Worm (Caenorhabditis elegans) whole organism, L3 larva: ENCODE measurements around the gene C26E6.12.
A peak's percentile ranks its signal among the peaks of the same experiment; 100 is the strongest.

Experiments used
- ZK546.5 ChIP-seq: sonication (generic microtip); optimal IDR thresholded peaks from 2 replicates; lab custom pipeline; 2017; ENCODE audit warnings: missing biosample characterization, missing genetic modification characterization
- ama-1 ChIP-seq: fragments of 150-350 bp; optimal IDR thresholded peaks from 2 replicates; lab custom pipeline; 2018
- ceh-16 ChIP-seq: sonication (generic microtip); optimal IDR thresholded peaks from 2 replicates; lab custom pipeline; 2017; ENCODE audit warnings: missing biosample characterization, missing genetic modification characterization
- ceh-28 ChIP-seq: fragments of 150-350 bp; optimal IDR thresholded peaks from 2 replicates; lab custom pipeline; 2014; ENCODE audit warnings: missing biosample characterization, missing genetic modification reagents, missing genetic modification characterization
- ceh-82 ChIP-seq: fragments of 150-350 bp; optimal IDR thresholded peaks from 2 replicates; lab custom pipeline; 2014; ENCODE audit warnings: missing biosample characterization, missing genetic modification characterization
- egl-5 ChIP-seq: fragments of 150-350 bp; optimal IDR thresholded peaks from 2 replicates; lab custom pipeline; 2017; ENCODE audit warnings: missing biosample characterization, missing genetic modification reagents, missing genetic modification characterization, inconsistent platforms
- elt-1 ChIP-seq: fragments of 150-350 bp; optimal IDR thresholded peaks from 2 replicates; lab custom pipeline; 2014; ENCODE audit warnings: missing biosample characterization, missing genetic modification characterization
- elt-2 ChIP-seq: sonication (generic microtip); optimal IDR thresholded peaks from 2 replicates; lab custom pipeline; 2016; ENCODE audit warnings: missing genetic modification reagents, mild to moderate bottlenecking, missing genetic modification characterization, missing compliant biosample characterization
- elt-3 ChIP-seq, 3 experiments: fragments of 150-350 bp in 1 of 3; sonication (generic microtip) in 2 of 3; optimal IDR thresholded peaks; 2 replicates in 2 of 3; 4 replicates in 1 of 3; lab custom pipeline; 2014 to 2017; ENCODE audit warnings: missing biosample characterization in 3 of 3, missing genetic modification characterization in 3 of 3
- fkh-10 ChIP-seq: sonication (generic microtip); optimal IDR thresholded peaks from 2 replicates; lab custom pipeline; 2017; ENCODE audit warnings: missing biosample characterization, missing genetic modification reagents, missing genetic modification characterization
- fkh-2 ChIP-seq: fragments of 150-350 bp; optimal IDR thresholded peaks from 2 replicates; lab custom pipeline; 2014; ENCODE audit warnings: missing biosample characterization, missing genetic modification reagents, missing genetic modification characterization
- fos-1 ChIP-seq: fragments of 150-350 bp; optimal IDR thresholded peaks from 2 replicates; lab custom pipeline; 2014; ENCODE audit warnings: missing biosample characterization, missing genetic modification characterization
- hmg-11 ChIP-seq: sonication (generic microtip); optimal IDR thresholded peaks from 2 replicates; lab custom pipeline; 2016; ENCODE audit warnings: missing genetic modification characterization, missing compliant biosample characterization
- jun-1 ChIP-seq: fragments of 150-350 bp; optimal IDR thresholded peaks from 2 replicates; lab custom pipeline; 2014; ENCODE audit warnings: missing biosample characterization, missing genetic modification reagents, missing genetic modification characterization
- lin-39 ChIP-seq: fragments of 150-350 bp; optimal IDR thresholded peaks from 2 replicates; lab custom pipeline; 2018; ENCODE audit warnings: missing biosample characterization, missing genetic modification reagents, missing genetic modification characterization
- lsy-12 ChIP-seq: sonication (generic microtip); optimal IDR thresholded peaks from 2 replicates; lab custom pipeline; 2016; ENCODE audit warnings: mild to moderate bottlenecking, missing genetic modification characterization, missing compliant biosample characterization
- mdl-1 ChIP-seq: fragments of 150-350 bp; optimal IDR thresholded peaks from 2 replicates; lab custom pipeline; 2014; ENCODE audit warnings: missing biosample characterization, missing genetic modification characterization
- nfya-1 ChIP-seq: sonication (generic microtip); optimal IDR thresholded peaks from 2 replicates; lab custom pipeline; 2017; ENCODE audit warnings: missing genetic modification characterization, mild to moderate bottlenecking, missing compliant biosample characterization, antibody characterized with exemption, moderate library complexity; ENCODE audit not compliant: insufficient read depth
- nhr-237 ChIP-seq: fragments of 150-350 bp; optimal IDR thresholded peaks from 2 replicates; lab custom pipeline; 2014; ENCODE audit warnings: missing biosample characterization, missing genetic modification characterization
- nhr-25 ChIP-seq: sonication (generic microtip); optimal IDR thresholded peaks from 2 replicates; lab custom pipeline; 2017; ENCODE audit warnings: missing biosample characterization, missing genetic modification characterization
- nhr-28 ChIP-seq: fragments of 150-350 bp; optimal IDR thresholded peaks from 2 replicates; lab custom pipeline; 2014; ENCODE audit warnings: missing biosample characterization, missing genetic modification characterization
- nhr-43 ChIP-seq: sonication (generic microtip); optimal IDR thresholded peaks from 2 replicates; lab custom pipeline; 2016; ENCODE audit warnings: mild to moderate bottlenecking, missing genetic modification characterization, missing compliant biosample characterization; ENCODE audit not compliant: poor library complexity, severe bottlenecking
- nhr-77 ChIP-seq: fragments of 150-350 bp; optimal IDR thresholded peaks from 2 replicates; lab custom pipeline; 2014; ENCODE audit warnings: missing biosample characterization, missing genetic modification characterization
- pha-4 ChIP-seq: fragments of 150-350 bp; optimal IDR thresholded peaks from 2 replicates; lab custom pipeline; 2014; ENCODE audit warnings: missing biosample characterization, missing genetic modification reagents, missing genetic modification characterization
- pqm-1 ChIP-seq: fragments of 150-350 bp; optimal IDR thresholded peaks from 2 replicates; lab custom pipeline; 2017; ENCODE audit warnings: missing biosample characterization, missing genetic modification characterization, inconsistent platforms
- sea-2 ChIP-seq: fragments of 150-350 bp; sonication (generic microtip); optimal IDR thresholded peaks from 4 replicates; lab custom pipeline; 2014; ENCODE audit warnings: missing biosample characterization, missing genetic modification reagents, missing genetic modification characterization
- skn-1 ChIP-seq: fragments of 150-350 bp; optimal IDR thresholded peaks from 2 replicates; lab custom pipeline; 2014; ENCODE audit warnings: missing biosample characterization, missing genetic modification characterization
- snpc-4 ChIP-seq: fragments of 150-350 bp; optimal IDR thresholded peaks from 2 replicates; lab custom pipeline; 2014; ENCODE audit warnings: missing biosample characterization, missing genetic modification characterization
- tbx-2 ChIP-seq: sonication (generic microtip); optimal IDR thresholded peaks from 2 replicates; lab custom pipeline; 2016; ENCODE audit warnings: mild to moderate bottlenecking, missing genetic modification characterization, missing compliant biosample characterization
- unc-39 ChIP-seq: sonication (generic microtip); optimal IDR thresholded peaks from 4 replicates; lab custom pipeline; 2017; ENCODE audit warnings: missing biosample characterization, missing genetic modification characterization
- zag-1 ChIP-seq: fragments of 150-350 bp; optimal IDR thresholded peaks from 2 replicates; lab custom pipeline; 2014; ENCODE audit warnings: missing biosample characterization, missing genetic modification characterization
- ztf-4 ChIP-seq: fragments of 150-350 bp; optimal IDR thresholded peaks from 2 replicates; lab custom pipeline; 2014; ENCODE audit warnings: missing biosample characterization, missing genetic modification characterization

The C26E6.12 gene

DNA sequence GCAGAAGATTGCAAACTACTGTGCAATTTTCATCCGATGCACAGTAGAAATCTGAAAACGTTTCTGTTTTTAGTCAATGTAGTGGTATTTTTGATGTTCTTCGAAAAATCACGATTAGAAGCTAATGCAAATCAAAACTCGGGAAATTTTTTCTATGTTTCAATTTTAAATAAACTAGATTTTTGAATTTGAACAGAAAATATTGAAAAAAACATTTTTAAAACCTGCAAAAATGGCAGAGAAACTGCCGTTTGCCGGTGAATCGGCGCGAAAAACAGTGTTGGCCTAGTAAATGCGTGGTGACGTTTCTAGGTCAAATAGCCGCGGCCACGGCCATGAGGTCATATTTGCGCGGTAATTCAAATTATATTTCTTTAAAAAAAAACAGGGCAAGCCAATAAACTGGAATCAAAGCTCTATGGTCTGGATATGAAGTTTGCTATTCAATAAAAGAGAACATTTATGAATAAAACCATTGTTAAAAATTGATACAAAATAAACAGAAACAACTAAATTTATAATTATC, 1.8 kb downstream of the C26E6.12 start, which contains the start of gene set-2 (continued):
- TF ChIP-seq pqm-1 (tag; lab: Kevin White, UChicago) (no peak), mdl-1 (no peak), nfya-1 (peak; percentile 72), pha-4 (tag; lab: Kevin White, UChicago) (peak; percentile 61), elt-1 (no peak), snpc-4 (tag; lab: Kevin White, UChicago) (no peak), fkh-10 (no peak), hmg-11 (peak; percentile 55), ceh-16 (tag; lab: Kevin White, UChicago) (no peak), ceh-82 (tag; lab: Kevin White, UChicago) (no peak), nhr-77 (no peak), nhr-237 (tag; lab: Kevin White, UChicago) (no peak), skn-1 (tag; lab: Kevin White, UChicago) (no peak), nhr-28 (tag; lab: Kevin White, UChicago) (no peak), nhr-43 (tag; lab: Kevin White, UChicago) (peak; percentile 89), ama-1 (lab: Kevin White, UChicago) (no peak), jun-1 (tag; lab: Kevin White, UChicago) (peak; percentile 16)

DNA sequence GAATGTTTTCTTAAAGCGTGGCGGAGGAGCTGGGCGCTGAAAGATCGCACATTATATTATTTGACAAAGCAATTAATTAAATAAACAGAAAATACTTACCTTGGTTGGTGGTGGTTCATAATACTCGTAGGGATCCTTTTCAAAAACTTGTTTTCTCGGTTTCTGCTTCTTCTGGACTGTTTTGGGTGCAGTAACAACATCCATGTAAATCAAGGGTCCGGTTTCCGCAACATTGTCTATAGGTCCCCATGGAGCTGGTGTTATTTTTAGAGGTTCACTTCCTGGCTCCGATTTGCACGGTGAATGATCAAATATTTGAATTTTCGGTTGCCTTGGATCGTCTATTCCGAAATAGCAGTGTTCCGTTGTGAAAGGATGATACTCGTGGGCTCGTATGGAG, 7.9 kb downstream of the C26E6.12 start:
- TF ChIP-seq pqm-1 (tag; lab: Kevin White, UChicago) (no peak), elt-3 (tag; optimal IDR thresholded peaks at IDR 0.05; lab: Kevin White, UChicago) (no peak), ztf-4 (tag; lab: Kevin White, UChicago) (no peak), nhr-28 (tag; lab: Kevin White, UChicago) (no peak), ama-1 (lab: Kevin White, UChicago) (no peak), lin-39 (tag; lab: Kevin White, UChicago) (no peak), nhr-237 (tag; lab: Kevin White, UChicago) (no peak), nfya-1 (no peak), tbx-2 (tag; lab: Kevin White, UChicago) (no peak), zag-1 (tag; lab: Kevin White, UChicago) (no peak), fkh-10 (no peak), ceh-28 (tag; lab: Kevin White, UChicago) (no peak), fkh-2 (tag; lab: Kevin White, UChicago) (no peak), nhr-25 (tag; lab: Kevin White, UChicago) (no peak), nhr-77 (no peak), elt-1 (no peak), ceh-82 (tag; lab: Kevin White, UChicago) (no peak), egl-5 (no peak)

DNA sequence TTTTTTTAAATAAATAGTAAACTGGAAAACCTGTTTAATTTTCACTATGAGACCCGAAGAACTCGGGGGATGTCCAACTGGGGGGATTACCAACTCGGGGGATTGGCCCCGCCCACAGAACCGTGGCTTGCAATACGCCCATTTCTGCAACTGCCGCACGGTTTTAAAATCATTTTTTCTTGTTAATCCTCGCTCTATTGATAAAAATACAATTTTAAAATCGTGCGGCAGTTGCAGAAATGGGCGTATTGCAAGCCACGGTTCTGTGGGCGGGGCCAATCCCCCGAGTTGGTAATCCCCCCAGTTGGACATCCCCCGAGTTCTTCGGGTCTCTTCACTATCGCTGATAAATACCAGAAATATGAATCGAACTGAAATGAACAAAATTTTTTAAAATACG, 10.0 kb downstream of the C26E6.12 start, which contains the start of gene mmab-1:
mmab-1 (minus strand) TSS at position 95 of the 400 bp plus-strand sequence.
- TF ChIP-seq nfya-1 (peak; percentile 28), nhr-43 (tag; lab: Kevin White, UChicago) (peak; percentile 71), lin-39 (tag; lab: Kevin White, UChicago) (peak; percentile 6)

DNA sequence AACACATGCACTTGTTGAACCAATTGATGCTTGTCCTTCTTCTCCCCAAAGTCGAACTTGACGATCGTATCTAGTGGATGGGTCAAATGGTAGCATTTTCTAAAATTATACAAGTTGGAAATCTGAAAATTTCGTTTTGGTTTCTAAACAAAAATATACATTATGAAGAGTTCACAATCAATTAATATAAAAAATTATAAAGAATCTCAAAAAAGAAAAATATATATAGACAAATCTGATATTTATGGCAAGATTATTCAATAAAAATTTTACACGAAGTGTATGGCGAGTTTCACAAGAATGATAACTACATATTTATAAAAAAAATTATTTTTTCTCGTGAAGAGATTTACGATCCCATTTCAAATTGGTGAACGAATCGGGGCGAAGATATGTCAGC, 11.8 kb downstream of the C26E6.12 start, which contains the start of gene ula-1:
ula-1 (minus strand) TSS at position 101 of the 400 bp plus-strand sequence.
- TF ChIP-seq ZK546.5 (tag; lab: Kevin White, UChicago) = no peak

DNA sequence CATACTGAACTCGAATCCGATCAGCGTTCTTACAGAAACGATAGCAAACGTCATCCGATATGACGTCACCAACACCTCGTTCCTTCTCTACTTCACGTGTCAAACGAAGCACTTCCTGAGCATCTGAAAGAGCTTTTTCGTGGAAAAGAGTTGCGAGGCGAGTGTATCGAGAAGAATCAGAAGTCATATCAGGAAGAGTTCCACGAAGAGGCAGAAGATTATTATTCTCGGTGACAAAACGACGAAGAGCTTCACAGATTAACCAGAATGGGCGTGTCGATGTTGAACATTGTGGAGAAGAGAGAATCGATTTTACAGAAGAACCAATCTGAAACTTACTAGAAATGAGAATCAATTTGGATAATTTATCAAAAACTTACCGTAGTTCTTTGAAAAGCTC, 13.1 kb downstream of the C26E6.12 start:
- TF ChIP-seq egl-5 = no peak
- no peak for TF ChIP-seq nhr-77
- no peak for TF ChIP-seq nhr-237 (tag; lab: Kevin White, UChicago)
- no peak for TF ChIP-seq lin-39 (tag; lab: Kevin White, UChicago)
- TF ChIP-seq jun-1 (tag; lab: Kevin White, UChicago) = no peak
- TF ChIP-seq elt-2 (tag; lab: Kevin White, UChicago) = no peak
- no peak for TF ChIP-seq unc-39 (tag; lab: Kevin White, UChicago)
- no peak for TF ChIP-seq sea-2
- TF ChIP-seq lsy-12 (tag; lab: Kevin White, UChicago) = no peak
- TF ChIP-seq fkh-10 = no peak
- TF ChIP-seq nhr-43 (tag; lab: Kevin White, UChicago) = no peak
- TF ChIP-seq fos-1 (tag; lab: Kevin White, UChicago) = no peak
- TF ChIP-seq snpc-4 (tag; lab: Kevin White, UChicago) = no peak
- TF ChIP-seq, all 47 proteins: peak for 0
